Worm (Caenorhabditis elegans): ENCODE measurements around the gene T25B6.6.

Gene T25B6.6

DNA sequence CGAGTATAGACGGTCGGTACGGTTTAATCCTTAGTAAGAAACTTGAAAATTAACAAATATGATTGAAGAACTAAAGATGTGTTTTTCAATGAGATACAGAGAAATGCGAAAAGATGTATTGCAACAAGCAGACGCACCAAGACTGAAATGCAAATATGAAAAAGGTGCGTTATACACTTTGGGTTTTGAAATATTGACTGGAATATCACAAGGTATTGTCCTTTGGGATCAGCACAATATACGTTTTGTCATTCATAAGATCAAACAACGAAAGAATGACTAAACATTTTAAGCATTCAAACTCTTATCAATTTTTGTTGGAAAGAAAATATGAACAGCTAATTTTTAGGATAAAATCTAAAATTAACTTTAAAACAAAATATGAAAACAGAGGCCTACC, at the start of gene T25B6.6:
TSS of gene T25B6.6 (minus strand) at position 101 of the 400 bp plus-strand sequence.
- TF ChIP-seq F22D6.2 (tag; optimal IDR thresholded peaks at IDR 0.05) (no peak), F10E7.11 (tag; optimal IDR thresholded peaks at IDR 0.05) (no peak), lsl-1 (GFP tag; optimal IDR thresholded peaks at IDR 0.05) (no peak), ztf-28 (GFP tag; IDR thresholded peaks at IDR 0.05) (no peak), fkh-3 (tag; optimal IDR thresholded peaks at IDR 0.05) (no peak), F55B11.4 (tag; optimal IDR thresholded peaks at IDR 0.05; ENCODE audit: borderline replicate concordance, insufficient read depth) (no peak), mcd-1 (GFP tag; IDR thresholded peaks at IDR 0.05) (no peak), sdz-38 (tag; optimal IDR thresholded peaks at IDR 0.05) (no peak), ztf-3 (GFP tag; optimal IDR thresholded peaks at IDR 0.05) (no peak), nfyb-1 (GFP tag; IDR thresholded peaks at IDR 0.05) (no peak), mel-28 (tag; optimal IDR thresholded peaks at IDR 0.05; ENCODE audit: borderline replicate concordance) (no peak), sea-2 (GFP tag; IDR thresholded peaks at IDR 0.05) (no peak), snpc-4 (GFP tag; optimal IDR thresholded peaks at IDR 0.05) (no peak), snpc-4 (tag; optimal IDR thresholded peaks at IDR 0.05) (no peak), madf-3 (GFP tag; IDR thresholded peaks at IDR 0.05) (no peak), ekl-4 (GFP tag; IDR thresholded peaks at IDR 0.05) (no peak), lin-40 (tag; optimal IDR thresholded peaks at IDR 0.05) (no peak)

DNA sequence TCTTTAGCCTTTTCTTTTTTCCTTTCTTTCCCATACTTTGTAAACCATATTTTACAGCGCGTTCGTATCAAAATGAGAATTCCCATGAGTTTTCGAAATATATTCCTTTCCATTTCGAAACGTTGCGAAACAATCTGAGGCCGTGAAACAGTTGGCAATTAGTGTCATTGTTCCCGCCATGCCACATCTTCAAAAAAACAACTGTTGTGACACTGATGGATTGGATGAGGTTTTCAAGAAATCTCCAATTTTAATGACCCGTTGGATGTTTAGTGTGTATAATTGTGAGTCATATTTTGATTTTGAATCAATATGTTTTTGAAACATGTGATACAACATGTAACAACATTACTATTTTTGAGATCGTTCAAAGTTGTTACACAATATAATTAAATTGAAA, 46.4 kb upstream of the T25B6.6 start:
- no peak for TF ChIP-seq zim-3 (tag; optimal IDR thresholded peaks at IDR 0.05)
- TF ChIP-seq cebp-1 (GFP tag; IDR thresholded peaks at IDR 0.05), result no peak
- TF ChIP-seq cebp-1 (tag; optimal IDR thresholded peaks at IDR 0.05), result peak; percentile 85

DNA sequence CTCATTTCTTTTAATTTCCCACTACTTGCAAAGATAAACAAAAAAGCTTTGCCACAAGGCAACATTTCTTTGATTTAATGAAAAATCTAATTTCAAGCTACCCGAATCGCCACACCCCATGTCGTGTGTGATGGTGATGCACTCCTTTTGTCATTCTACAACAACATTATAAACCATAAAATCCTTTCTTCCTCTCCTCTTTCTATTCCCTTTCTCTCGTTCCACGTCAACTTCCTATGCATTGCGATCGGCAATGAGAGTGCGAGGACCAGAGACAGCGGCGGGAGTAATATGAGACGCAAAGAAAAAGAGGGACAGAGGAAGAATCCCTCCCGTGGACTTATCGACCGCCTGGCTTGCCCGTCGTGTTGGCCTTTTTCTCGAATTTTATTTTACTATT, 45.4 kb upstream of the T25B6.6 start:
- no peak for TF ChIP-seq F55B11.4 (tag; optimal IDR thresholded peaks at IDR 0.05; ENCODE audit: borderline replicate concordance, insufficient read depth)
- peak; percentile 8 for TF ChIP-seq tbp1 (GFP tag; optimal IDR thresholded peaks at IDR 0.05)
- TF ChIP-seq hmg-1.2 (GFP tag; IDR thresholded peaks at IDR 0.05), result peak; percentile 15; the same call in 1 of the 2 replicates
- TF ChIP-seq B0336.3 (GFP tag; IDR thresholded peaks at IDR 0.05), result no peak
- TF ChIP-seq let-607 (tag; optimal IDR thresholded peaks at IDR 0.05), result peak in 1 of 2 experiments; percentile 51
- peak; percentile 6 for TF ChIP-seq chd-7 (tag; optimal IDR thresholded peaks at IDR 0.05)
- peak; percentile 22 for TF ChIP-seq lin-40 (tag; optimal IDR thresholded peaks at IDR 0.05)

DNA sequence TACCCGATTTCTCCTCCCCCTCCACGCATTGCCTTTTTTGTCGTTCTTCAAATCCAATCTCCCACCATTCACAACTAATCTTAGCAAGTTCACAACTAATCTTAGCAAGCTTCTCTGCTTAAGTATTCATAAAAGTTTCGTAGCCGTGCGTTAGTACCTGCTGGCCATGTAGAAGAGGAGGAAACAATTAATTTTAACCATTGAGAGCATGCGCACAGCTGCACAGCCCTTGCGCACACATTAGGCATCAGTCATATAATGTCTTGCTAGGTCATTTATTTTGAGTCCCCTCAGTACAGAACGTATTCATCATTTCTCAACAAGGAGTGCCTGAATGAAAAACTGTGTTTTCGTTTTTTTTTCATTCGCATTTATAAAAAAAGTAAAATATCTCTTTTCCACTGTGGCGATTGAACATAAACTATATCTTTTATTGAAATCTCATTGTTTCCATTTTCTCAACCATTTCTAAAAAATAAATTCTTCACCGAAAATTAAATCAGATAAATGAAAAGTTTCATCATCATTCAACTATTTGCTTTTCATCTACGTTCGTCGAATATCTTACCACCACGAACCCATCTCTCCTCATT, 44.6 kb upstream of the T25B6.6 start:
- no peak for TF ChIP-seq F23B12.7 (tag; optimal IDR thresholded peaks at IDR 0.05; ENCODE audit: insufficient read depth)
- no peak for TF ChIP-seq tlf-1 (GFP tag; optimal IDR thresholded peaks at IDR 0.05)
- TF ChIP-seq B0035.1 (tag; optimal IDR thresholded peaks at IDR 0.05), result no peak
- no peak for TF ChIP-seq ceh-58 (GFP tag; IDR thresholded peaks at IDR 0.05)
- no peak for TF ChIP-seq F52B5.7 (tag; optimal IDR thresholded peaks at IDR 0.05)
- no peak for TF ChIP-seq F57C9.4 (tag; optimal IDR thresholded peaks at IDR 0.05)
- no peak for TF ChIP-seq Y53G8AR.9 (GFP tag; conservative IDR thresholded peaks at IDR 0.05)
- no peak for TF ChIP-seq madf-10 (tag; optimal IDR thresholded peaks at IDR 0.05)
- no peak for TF ChIP-seq let-526 (GFP tag; IDR thresholded peaks at IDR 0.05)
- TF ChIP-seq let-607 (tag; optimal IDR thresholded peaks at IDR 0.05), result no peak
- no peak for TF ChIP-seq hrde-1 (tag; optimal IDR thresholded peaks at IDR 0.05; ENCODE audit: borderline replicate concordance)
- TF ChIP-seq tbx-9 (tag; optimal IDR thresholded peaks at IDR 0.05; ENCODE audit: borderline replicate concordance), result no peak
- TF ChIP-seq lsl-1 (GFP tag; optimal IDR thresholded peaks at IDR 0.05), result no peak
- no peak for TF ChIP-seq unc-62 (GFP tag; optimal IDR thresholded peaks at IDR 0.05)
- no peak for TF ChIP-seq lsy-27 (tag; optimal IDR thresholded peaks at IDR 0.05; ENCODE audit: borderline replicate concordance, insufficient read depth)
- no peak for TF ChIP-seq ceh-91 (GFP tag; IDR thresholded peaks at IDR 0.05)
- no peak for TF ChIP-seq ets-4 (GFP tag; optimal IDR thresholded peaks at IDR 0.05)
